Worm (Caenorhabditis elegans) whole organism, L4 larva: ENCODE data around the gene trcs-1.

Source experiments
- nhr-111 ChIP-seq: fragments of 200-800 bp; sonication (Bioruptor generic); optimal IDR thresholded peaks from 2 replicates; lab custom pipeline; 2018; ENCODE audit warnings: mild to moderate bottlenecking, missing genetic modification characterization, missing compliant biosample characterization
- nhr-41 ChIP-seq: fragments of 200-800 bp; sonication (Bioruptor generic); IDR thresholded peaks from 2 replicates; pipeline ENCODE4 v1.3.6; 2022; ENCODE audit warnings: missing genetic modification reagents, missing genetic modification characterization, missing compliant biosample characterization

- TF ChIP-seq nhr-111 (no peak), nhr-41 (GFP tag; lab: Robert Waterston, UW) (no peak)
Observed at ce11 chrIV:9580021-9580420, 8.6 kb downstream of the trcs-1 start, which contains the start of gene npr-2.
